Fruit fly (Drosophila melanogaster): ENCODE data around the gene CG12025.

The CG12025 gene

dm6 chr3L:1822365-1822764, 42.9 kb upstream of the CG12025 start:
- TF ChIP-seq sv (GFP tag; optimal IDR thresholded peaks at IDR 0.05) (no peak), Jra (GFP tag; optimal IDR thresholded peaks at IDR 0.05) (no peak), Sp1 (GFP tag; optimal IDR thresholded peaks at IDR 0.05) (no peak), Hr83 (GFP tag; optimal IDR thresholded peaks at IDR 0.05; ENCODE audit: poor library complexity, severe bottlenecking) (no peak), dmrt93B (GFP tag; optimal IDR thresholded peaks at IDR 0.05) (no peak), dsf (GFP tag; optimal IDR thresholded peaks at IDR 0.05; ENCODE audit: borderline replicate concordance) (no peak), h (GFP tag; optimal IDR thresholded peaks at IDR 0.05) (no peak), brk (GFP tag; optimal IDR thresholded peaks at IDR 0.05) (no peak), woc (GFP tag; optimal IDR thresholded peaks at IDR 0.05) (no peak), CG32264 (GFP tag; optimal IDR thresholded peaks at IDR 0.05) (no peak), psq (GFP tag; optimal IDR thresholded peaks at IDR 0.05) (no peak), Hnf4 (GFP tag; optimal IDR thresholded peaks at IDR 0.05) (no peak), pan (optimal IDR thresholded peaks at IDR 0.05) (no peak), dl (GFP tag; optimal IDR thresholded peaks at IDR 0.05; ENCODE audit: insufficient read depth in 1 of 2, partially characterized antibody in 2 of 2) (no peak), N (GFP tag; optimal IDR thresholded peaks at IDR 0.05) (no peak)

- TF ChIP-seq Rel (GFP tag; optimal IDR thresholded peaks at IDR 0.05), result peak; percentile 6
- no peak for TF ChIP-seq Rel (tag; optimal IDR thresholded peaks at IDR 0.05)
- TF ChIP-seq fru (GFP tag; optimal IDR thresholded peaks at IDR 0.05), result no peak
Measured at dm6 chr3L:1827809-1828371, 37.3 kb upstream of the CG12025 start.

- TF ChIP-seq woc (GFP tag; optimal IDR thresholded peaks at IDR 0.05), result peak; percentile 23
- no peak for TF ChIP-seq Dif (GFP tag; optimal IDR thresholded peaks at IDR 0.05; ENCODE audit: partially characterized antibody)
- peak; percentile 62 for TF ChIP-seq HLH106 (tag; optimal IDR thresholded peaks at IDR 0.05)
- TF ChIP-seq OdsH (GFP tag; optimal IDR thresholded peaks at IDR 0.05), result peak; percentile 57
- TF ChIP-seq br (GFP tag; optimal IDR thresholded peaks at IDR 0.05), result peak; percentile 41
- no peak for TF ChIP-seq jim (GFP tag; optimal IDR thresholded peaks at IDR 0.05)
- no peak for TF ChIP-seq psq (GFP tag; optimal IDR thresholded peaks at IDR 0.05)
- no peak for TF ChIP-seq CG9705 (GFP tag; optimal IDR thresholded peaks at IDR 0.05)
- TF ChIP-seq Hr78 (GFP tag; optimal IDR thresholded peaks at IDR 0.05), result no peak
- TF ChIP-seq usp (GFP tag; optimal IDR thresholded peaks at IDR 0.05), result no peak
- no peak for TF ChIP-seq Dfd (GFP tag; optimal IDR thresholded peaks at IDR 0.05)
- peak in 1 of 2 experiments; percentile 69 for TF ChIP-seq foxo (GFP tag; optimal IDR thresholded peaks at IDR 0.05)
- no peak for TF ChIP-seq Abd-B (GFP tag; optimal IDR thresholded peaks at IDR 0.05)
- peak; percentile 69 for TF ChIP-seq fru (GFP tag; optimal IDR thresholded peaks at IDR 0.05)
- no peak for TF ChIP-seq Hr83 (GFP tag; optimal IDR thresholded peaks at IDR 0.05; ENCODE audit: poor library complexity, severe bottlenecking)
- TF ChIP-seq sage (GFP tag; optimal IDR thresholded peaks at IDR 0.05), result no peak
- TF ChIP-seq Hnf4 (GFP tag; optimal IDR thresholded peaks at IDR 0.05), result peak; percentile 40
- no peak for TF ChIP-seq dmrt93B (GFP tag; optimal IDR thresholded peaks at IDR 0.05)
- TF ChIP-seq Rel (GFP tag; optimal IDR thresholded peaks at IDR 0.05), result no peak
- TF ChIP-seq Rel (tag; optimal IDR thresholded peaks at IDR 0.05), result no peak
- TF ChIP-seq lola (GFP tag; optimal IDR thresholded peaks at IDR 0.05), result no peak
- TF ChIP-seq dl (GFP tag; optimal IDR thresholded peaks at IDR 0.05; ENCODE audit: insufficient read depth in 1 of 2, partially characterized antibody in 2 of 2), result no peak
- TF ChIP-seq rgr (GFP tag; optimal IDR thresholded peaks at IDR 0.05), result peak; percentile 53
- TF ChIP-seq Sp1 (GFP tag; optimal IDR thresholded peaks at IDR 0.05), result peak; percentile 51
- no peak for TF ChIP-seq tai (GFP tag; optimal IDR thresholded peaks at IDR 0.05)
- no peak for TF ChIP-seq Vsx2 (GFP tag; optimal IDR thresholded peaks at IDR 0.05; ENCODE audit: partially characterized antibody)
- no peak for TF ChIP-seq GATAd (GFP tag; optimal IDR thresholded peaks at IDR 0.05)
- TF ChIP-seq brk (GFP tag; optimal IDR thresholded peaks at IDR 0.05), result no peak
- TF ChIP-seq ey (GFP tag; optimal IDR thresholded peaks at IDR 0.05), result peak; percentile 55
- TF ChIP-seq Mio (GFP tag; optimal IDR thresholded peaks at IDR 0.05), result no peak
- TF ChIP-seq Jra (GFP tag; optimal IDR thresholded peaks at IDR 0.05), result no peak
- no peak for TF ChIP-seq sv (GFP tag; optimal IDR thresholded peaks at IDR 0.05)
- no peak for TF ChIP-seq N (GFP tag; optimal IDR thresholded peaks at IDR 0.05)
- no peak for TF ChIP-seq dsf (GFP tag; optimal IDR thresholded peaks at IDR 0.05; ENCODE audit: borderline replicate concordance)
- no peak for TF ChIP-seq CG32264 (GFP tag; optimal IDR thresholded peaks at IDR 0.05)
- TF ChIP-seq pan (optimal IDR thresholded peaks at IDR 0.05), result no peak
- TF ChIP-seq Myc (optimal IDR thresholded peaks at IDR 0.05), result no peak
- TF ChIP-seq CrebA (GFP tag; optimal IDR thresholded peaks at IDR 0.05; ENCODE audit: borderline replicate concordance), result no peak
- peak; percentile 59 for TF ChIP-seq h (GFP tag; optimal IDR thresholded peaks at IDR 0.05)
Measured at dm6 chr3L:1829539-1829938, 35.7 kb upstream of the CG12025 start.

Measured in whole organism, wandering third instar larva.